Worm (Caenorhabditis elegans) whole organism, early embryonic: ENCODE results near the gene T23B7.2.

ENCODE experiments used
- aly-1 ChIP-seq: sonication (generic microtip); optimal IDR thresholded peaks from 2 replicates; lab custom pipeline; 2016; ENCODE audit warnings: missing genetic modification characterization, missing compliant biosample characterization
- ama-1 ChIP-seq: fragments of 150-350 bp; optimal IDR thresholded peaks from 2 replicates; lab custom pipeline; 2014
- pes-1 ChIP-seq: fragments of 200-800 bp; sonication (Bioruptor generic); IDR thresholded peaks from 2 replicates; pipeline ENCODE4 v1.3.6; 2022; ENCODE audit warnings: missing genetic modification reagents, missing genetic modification characterization, missing compliant biosample characterization
- tbx-11 ChIP-seq: fragments of 200-800 bp; sonication (Bioruptor generic); IDR thresholded peaks from 2 replicates; pipeline ENCODE4 v1.3.6; 2022; ENCODE audit warnings: missing genetic modification characterization, missing compliant biosample characterization

ce11 chrII:4849885-4850284 lies 7.8 kb upstream of the T23B7.2 start, which contains the start of gene T23B7.3:
- no peak for TF ChIP-seq pes-1 (GFP tag; lab: Robert Waterston, UW)
- no peak for TF ChIP-seq aly-1
- no peak for TF ChIP-seq ama-1 (lab: Kevin White, UChicago)
- TF ChIP-seq tbx-11 (GFP tag; lab: Robert Waterston, UW): no peak
